Worm (Caenorhabditis elegans) whole organism, L4 larva: ENCODE data around the gene C07A9.10.
A peak's percentile ranks its signal among the peaks of the same experiment; 100 is the strongest.

Experiments used
- F37D6.2 ChIP-seq: sonication (generic microtip); optimal IDR thresholded peaks from 2 replicates; lab custom pipeline; 2016; ENCODE audit warnings: mild to moderate bottlenecking, missing genetic modification characterization, missing compliant biosample characterization
- F49E8.2 ChIP-seq: sonication (generic microtip); optimal IDR thresholded peaks from 2 replicates; lab custom pipeline; 2016; ENCODE audit warnings: missing compliant biosample characterization, mild to moderate bottlenecking, missing genetic modification characterization, borderline replicate concordance
- T20F7.1 ChIP-seq: fragments of 200-800 bp; sonication (Bioruptor generic); optimal IDR thresholded peaks from 2 replicates; lab custom pipeline; 2018; ENCODE audit warnings: mild to moderate bottlenecking, missing genetic modification characterization, missing compliant biosample characterization
- Y105C5A.15 ChIP-seq: fragments of 200-800 bp; sonication (Bioruptor generic); IDR thresholded peaks from 2 replicates; pipeline ENCODE4 v1.3.6; 2022; ENCODE audit warnings: missing genetic modification characterization, missing compliant biosample characterization
- Y5F2A.4 ChIP-seq: fragments of 200-800 bp; sonication (Bioruptor generic); optimal IDR thresholded peaks from 2 replicates; lab custom pipeline; 2018; ENCODE audit warnings: mild to moderate bottlenecking, missing genetic modification characterization, missing compliant biosample characterization
- ZK337.2 ChIP-seq: fragments of 200-800 bp; sonication (Bioruptor generic); IDR thresholded peaks from 2 replicates; pipeline ENCODE4 v1.3.6; 2022; ENCODE audit warnings: missing genetic modification reagents, missing genetic modification characterization, missing compliant biosample characterization
- ZK546.5 ChIP-seq, 2 experiments: sonication (generic microtip); optimal IDR thresholded peaks; 2 replicates each; lab custom pipeline; 2017; ENCODE audit warnings: missing biosample characterization in 2 of 2, missing genetic modification characterization in 2 of 2
- aha-1 ChIP-seq: fragments of 150-350 bp; peaks from one replicate; lab custom pipeline; 2014; ENCODE audit warnings: missing biosample characterization, missing genetic modification characterization
- attf-4 ChIP-seq: sonication (generic microtip); optimal IDR thresholded peaks from 3 replicates; lab custom pipeline; 2017; ENCODE audit warnings: missing biosample characterization, missing genetic modification characterization
- ctbp-1 ChIP-seq: fragments of 200-800 bp; sonication (Bioruptor generic); IDR thresholded peaks from 2 replicates; pipeline ENCODE4 v1.3.6; 2022; ENCODE audit warnings: missing genetic modification reagents, missing genetic modification characterization, missing compliant biosample characterization
- daf-8 ChIP-seq: fragments of 200-800 bp; sonication (Bioruptor generic); IDR thresholded peaks from 2 replicates; pipeline ENCODE4 v1.3.6; 2022; ENCODE audit warnings: missing genetic modification characterization, missing compliant biosample characterization
- gei-8 ChIP-seq: fragments of 200-800 bp; sonication (Bioruptor generic); optimal IDR thresholded peaks from 2 replicates; lab custom pipeline; 2018; ENCODE audit warnings: mild to moderate bottlenecking, missing genetic modification characterization, missing compliant biosample characterization
- hlh-11 ChIP-seq: fragments of 200-800 bp; sonication (Bioruptor generic); optimal IDR thresholded peaks from 2 replicates; lab custom pipeline; 2018; ENCODE audit warnings: mild to moderate bottlenecking, missing genetic modification characterization, missing compliant biosample characterization
- hlh-30 ChIP-seq: sonication (generic microtip); optimal IDR thresholded peaks from 2 replicates; lab custom pipeline; 2017; ENCODE audit warnings: antibody characterized with exemption, mild to moderate bottlenecking, missing genetic modification characterization, missing compliant biosample characterization; ENCODE audit not compliant: insufficient read depth
- hmg-1.1 ChIP-seq: fragments of 200-800 bp; sonication (Bioruptor generic); IDR thresholded peaks from 2 replicates; pipeline ENCODE4 v1.3.6; 2022; ENCODE audit warnings: missing genetic modification reagents, missing genetic modification characterization, missing compliant biosample characterization
- lin-1 ChIP-seq: fragments of 200-800 bp; sonication (Bioruptor generic); IDR thresholded peaks from 2 replicates; pipeline ENCODE4 v1.3.6; 2022; ENCODE audit warnings: missing genetic modification reagents, missing genetic modification characterization, missing compliant biosample characterization
- lin-15B ChIP-seq: fragments of 150-350 bp; sonication (generic microtip); optimal IDR thresholded peaks from 3 replicates; lab custom pipeline; 2014; ENCODE audit warnings: missing biosample characterization, missing genetic modification characterization
- madf-9 ChIP-seq: fragments of 200-800 bp; sonication (Bioruptor generic); conservative IDR thresholded peaks from 2 replicates; pipeline ENCODE4 v1.3.6; 2022; ENCODE audit warnings: missing genetic modification reagents, missing genetic modification characterization, missing compliant biosample characterization
- mdl-1 ChIP-seq, 2 experiments: fragments of 150-350 bp in 1 of 2; sonication (generic microtip) in 1 of 2; optimal IDR thresholded peaks; 2 replicates each; lab custom pipeline; 2014 to 2017; ENCODE audit warnings: missing biosample characterization in 2 of 2, missing genetic modification characterization in 2 of 2
- mdt-29 ChIP-seq: fragments of 200-800 bp; sonication (Bioruptor generic); IDR thresholded peaks from 2 replicates; pipeline ENCODE4 v1.3.6; 2022; ENCODE audit warnings: missing genetic modification reagents, missing genetic modification characterization, missing compliant biosample characterization
- mxl-2 ChIP-seq: fragments of 200-800 bp; sonication (Bioruptor generic); conservative IDR thresholded peaks from 2 replicates; pipeline ENCODE4 v1.3.6; 2022; ENCODE audit warnings: missing genetic modification reagents, missing genetic modification characterization, missing compliant biosample characterization
- mxl-3 ChIP-seq: fragments of 200-800 bp; sonication (Bioruptor generic); optimal IDR thresholded peaks from 2 replicates; lab custom pipeline; 2018; ENCODE audit warnings: mild to moderate bottlenecking, missing genetic modification characterization, missing compliant biosample characterization
- nhr-10 ChIP-seq: fragments of 150-350 bp; optimal IDR thresholded peaks from 2 replicates; lab custom pipeline; 2014; ENCODE audit warnings: missing biosample characterization, missing genetic modification characterization
- nhr-102 ChIP-seq: sonication (generic microtip); optimal IDR thresholded peaks from 2 replicates; lab custom pipeline; 2016; ENCODE audit warnings: mild to moderate bottlenecking, missing genetic modification characterization, moderate library complexity, missing compliant biosample characterization
- nhr-11 ChIP-seq: fragments of 150-350 bp; optimal IDR thresholded peaks from 2 replicates; lab custom pipeline; 2014; ENCODE audit warnings: missing biosample characterization, missing genetic modification characterization
- nhr-28 ChIP-seq: fragments of 150-350 bp; optimal IDR thresholded peaks from 2 replicates; lab custom pipeline; 2014; ENCODE audit warnings: missing biosample characterization, missing genetic modification characterization
- nhr-48 ChIP-seq: sonication (generic microtip); optimal IDR thresholded peaks from 2 replicates; lab custom pipeline; 2016; ENCODE audit warnings: mild to moderate bottlenecking, missing genetic modification characterization, missing compliant biosample characterization
- nhr-76 ChIP-seq: fragments of 150-350 bp; optimal IDR thresholded peaks from 2 replicates; lab custom pipeline; 2014; ENCODE audit warnings: missing biosample characterization, missing genetic modification characterization
- pha-4 ChIP-seq, 2 experiments: fragments of 150-350 bp in 1 of 2; fragments of 200-800 bp in 1 of 2; sonication (Bioruptor generic) in 1 of 2; IDR thresholded peaks in 1 of 2; optimal IDR thresholded peaks in 1 of 2; 2 replicates each; pipeline versions ENCODE4 v1.3.6 to Lab custom; 2014 to 2022; ENCODE audit warnings: missing genetic modification characterization in 2 of 2, missing genetic modification reagents in 2 of 2, missing biosample characterization in 1 of 2, missing compliant biosample characterization in 1 of 2
- pqm-1 ChIP-seq: sonication (generic microtip); optimal IDR thresholded peaks from 2 replicates; lab custom pipeline; 2017; ENCODE audit warnings: missing biosample characterization, missing genetic modification characterization
- set-16 ChIP-seq: fragments of 200-800 bp; sonication (Bioruptor generic); IDR thresholded peaks from 2 replicates; pipeline ENCODE4 v1.3.6; 2022; ENCODE audit warnings: missing genetic modification reagents, missing genetic modification characterization, missing compliant biosample characterization
- snpc-1.2 ChIP-seq: fragments of 200-800 bp; sonication (Bioruptor generic); IDR thresholded peaks from 2 replicates; pipeline ENCODE4 v1.3.6; 2022; ENCODE audit warnings: missing genetic modification reagents, missing genetic modification characterization, missing compliant biosample characterization
- snpc-4 ChIP-seq: fragments of 150-350 bp; optimal IDR thresholded peaks from 2 replicates; lab custom pipeline; 2014; ENCODE audit warnings: missing biosample characterization, missing genetic modification characterization
- spr-3 ChIP-seq: fragments of 200-800 bp; sonication (Bioruptor generic); optimal IDR thresholded peaks from 2 replicates; lab custom pipeline; 2018; ENCODE audit warnings: mild to moderate bottlenecking, missing genetic modification characterization, missing compliant biosample characterization
- tag-97 ChIP-seq: fragments of 200-800 bp; sonication (Bioruptor generic); IDR thresholded peaks from 2 replicates; pipeline ENCODE4 v1.3.6; 2022; ENCODE audit warnings: missing genetic modification characterization, missing compliant biosample characterization
- unc-62 ChIP-seq, 3 experiments: fragments of 150-350 bp in 1 of 3; sonication (generic microtip); optimal IDR thresholded peaks in 2 of 3; peaks in 1 of 3; 1 replicate in 1 of 3; 2 replicates in 2 of 3; lab custom pipeline; 2014 to 2017; ENCODE audit warnings: missing biosample characterization in 3 of 3, missing genetic modification characterization in 3 of 3, missing genetic modification reagents in 3 of 3, missing genotype in 1 of 3

C07A9.10 gene

DNA sequence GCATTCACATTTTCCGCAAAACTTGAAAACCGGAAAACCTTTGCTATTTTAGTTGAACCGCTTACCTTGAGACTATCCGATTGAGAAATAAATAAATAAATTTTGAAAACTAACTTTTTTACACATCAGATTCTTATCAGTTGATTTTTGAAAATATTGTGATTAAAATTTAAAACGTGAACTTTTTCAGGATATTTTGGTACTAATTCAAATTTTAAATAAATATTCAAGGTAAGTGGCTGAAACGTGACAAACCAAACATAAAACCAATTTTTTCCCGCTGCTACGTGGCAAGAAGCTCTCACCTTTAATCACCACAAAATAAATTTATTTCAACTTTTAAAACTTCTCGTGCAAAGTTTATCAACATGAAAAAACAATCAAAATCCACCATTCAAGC lies 34.0 kb downstream of the C07A9.10 start, which contains the start of gene C15H7.3:
TSS of gene C15H7.3 (minus strand) at position 101 of the 400 bp plus-strand sequence.
- TF ChIP-seq Y5F2A.4 (GFP tag; lab: Kevin White, UChicago) (no peak), daf-8 (GFP tag; lab: Robert Waterston, UW) (no peak)

DNA sequence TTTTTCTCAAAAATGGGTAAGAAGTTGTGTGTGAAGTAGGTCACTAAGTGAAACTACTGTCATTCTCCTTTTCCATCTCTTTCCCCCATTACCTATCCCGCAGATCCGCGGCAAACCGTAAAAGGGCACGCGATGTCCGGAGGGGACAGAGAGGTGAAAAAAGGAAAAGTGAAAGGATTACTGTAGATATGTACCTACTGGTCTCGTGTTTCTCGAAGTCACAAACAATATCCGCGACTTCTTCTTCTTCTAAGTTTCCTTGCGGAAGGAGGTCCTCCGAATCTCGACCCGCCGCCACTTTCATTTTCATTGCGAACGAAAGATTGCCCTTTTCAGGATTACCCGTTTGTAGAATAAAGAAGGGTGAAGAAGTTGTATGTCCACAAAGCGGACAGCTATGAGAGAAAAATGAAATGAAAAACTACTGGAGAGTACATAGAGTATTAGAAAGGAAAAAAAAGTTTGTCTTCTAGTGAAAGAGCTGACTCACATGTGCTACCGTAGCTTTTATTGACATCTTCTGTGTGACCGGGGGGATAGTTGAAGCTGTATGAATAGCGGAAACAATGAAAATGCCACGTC lies 39.3 kb downstream of the C07A9.10 start:
- TF ChIP-seq nhr-28 (tag; lab: Kevin White, UChicago) (peak; percentile 53), nhr-10 (tag; lab: Kevin White, UChicago) (no peak), mxl-3 (GFP tag; lab: Kevin White, UChicago) (peak; percentile 34), unc-62 (GFP tag; optimal IDR thresholded peaks at IDR 0.05 in 1 of 2; lab: Kevin White, UChicago) (peak in 1 of 2 experiments; percentile 93), unc-62 (tag; optimal IDR thresholded peaks at IDR 0.05; lab: Kevin White, UChicago) (no peak), mdl-1 (tag; optimal IDR thresholded peaks at IDR 0.05; lab: Kevin White, UChicago) (peak in 1 of 2 experiments; percentile 19), snpc-4 (tag; lab: Kevin White, UChicago) (no peak), snpc-1.2 (GFP tag; lab: Robert Waterston, UW) (no peak), pqm-1 (no peak), hlh-11 (tag; lab: Kevin White, UChicago) (peak; percentile 21), aha-1 (tag; lab: Kevin White, UChicago) (peak; percentile 23), nhr-48 (no peak), hlh-30 (peak; percentile 43)

DNA sequence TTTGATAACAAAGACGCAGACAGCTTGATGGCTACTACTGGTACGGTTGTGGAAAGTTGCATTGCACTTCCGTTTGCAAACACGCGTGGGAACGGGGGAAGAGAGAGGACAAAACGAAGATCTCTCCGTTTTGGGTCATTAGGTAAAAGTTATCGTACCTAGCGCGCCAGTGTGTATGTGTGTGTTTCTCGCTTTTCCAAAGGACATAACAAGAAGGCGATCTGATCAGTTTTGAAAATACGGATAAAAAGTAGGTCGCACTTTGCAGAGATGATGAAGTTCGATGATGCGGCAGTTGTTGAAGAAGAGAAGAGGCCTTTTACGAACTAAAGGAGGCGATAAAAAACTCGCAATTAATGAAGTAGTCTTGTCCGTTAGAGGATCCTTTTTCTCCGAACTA lies 40.8 kb downstream of the C07A9.10 start:
- TF ChIP-seq ctbp-1 (GFP tag; lab: Robert Waterston, UW) (no peak), lin-15B (tag; lab: Kevin White, UChicago) (no peak), nhr-10 (tag; lab: Kevin White, UChicago) (no peak), nhr-28 (tag; lab: Kevin White, UChicago) (peak; percentile 4)

ce11 chrIII:9642110-9642509 lies 43.7 kb downstream of the C07A9.10 start:
- no peak for TF ChIP-seq nhr-76 (tag; lab: Kevin White, UChicago)
- no peak for TF ChIP-seq gei-8
- TF ChIP-seq nhr-11 = no peak
- TF ChIP-seq nhr-102 (tag; lab: Kevin White, UChicago) = no peak
- TF ChIP-seq nhr-48 = peak; percentile 29
- no peak for TF ChIP-seq ZK546.5 (tag; optimal IDR thresholded peaks at IDR 0.05; lab: Kevin White, UChicago)
- TF ChIP-seq, all 104 proteins: peak for 1

DNA sequence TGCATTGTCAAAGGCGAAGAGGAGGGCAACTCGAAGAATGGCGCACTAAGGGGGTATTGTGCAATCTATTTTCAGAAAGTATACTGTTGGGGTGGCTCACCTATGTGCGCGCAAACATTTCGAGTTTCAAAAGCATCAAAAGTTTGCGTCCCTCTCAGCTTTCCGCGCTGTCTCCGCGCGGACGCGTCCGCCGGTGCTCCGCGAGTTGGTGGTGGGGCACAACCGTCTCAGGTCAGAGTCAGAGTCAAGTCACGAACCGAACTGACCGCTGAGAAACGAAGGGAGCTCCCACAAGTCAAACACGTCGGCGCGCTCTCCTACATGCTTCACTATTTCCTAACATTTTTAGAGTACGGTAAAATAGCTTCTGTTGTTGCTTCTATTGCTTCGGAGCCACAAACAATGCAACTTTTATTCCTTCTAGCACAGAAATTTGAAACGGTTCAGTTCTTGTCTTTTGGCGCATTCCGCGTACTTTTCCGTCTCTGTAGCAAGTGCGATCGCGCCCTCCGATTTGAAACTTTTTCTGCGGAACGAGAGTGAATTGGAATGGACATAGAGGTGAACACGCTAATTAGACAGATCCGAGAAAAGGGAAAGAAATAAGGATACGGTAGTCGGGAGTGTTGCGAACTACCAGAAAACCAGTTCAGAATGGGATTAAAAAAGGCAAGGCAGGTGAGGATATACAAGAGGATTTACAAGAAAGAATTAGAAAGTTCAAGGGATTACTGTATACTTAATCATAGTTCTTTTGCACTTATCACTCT lies 46.4 kb downstream of the C07A9.10 start:
- TF ChIP-seq set-16 = peak; percentile 85
- peak; percentile 13 for TF ChIP-seq aha-1 (tag; lab: Kevin White, UChicago)
- no peak for TF ChIP-seq F37D6.2 (tag; lab: Kevin White, UChicago)
- TF ChIP-seq, all 104 proteins: peak for 2

ce11 chrIII:9638159-9638754 lies 47.6 kb downstream of the C07A9.10 start:
- no peak for TF ChIP-seq lin-1 (GFP tag; lab: Robert Waterston, UW)
- TF ChIP-seq gei-8 = no peak
- no peak for TF ChIP-seq F49E8.2 (tag; lab: Kevin White, UChicago)
- TF ChIP-seq mxl-2 (GFP tag; lab: Robert Waterston, UW) = no peak
- no peak for TF ChIP-seq Y5F2A.4 (GFP tag; lab: Kevin White, UChicago)
- TF ChIP-seq spr-3 (GFP tag; lab: Kevin White, UChicago) = no peak
- TF ChIP-seq madf-9 (GFP tag; lab: Robert Waterston, UW) = no peak
- no peak for TF ChIP-seq daf-8 (GFP tag; lab: Robert Waterston, UW)
- no peak for TF ChIP-seq Y105C5A.15 (GFP tag; lab: Robert Waterston, UW)
- TF ChIP-seq nhr-28 (tag; lab: Kevin White, UChicago) = peak; percentile 92
- TF ChIP-seq hmg-1.1 (GFP tag; lab: Robert Waterston, UW) = no peak
- peak; percentile 72 for TF ChIP-seq aha-1 (tag; lab: Kevin White, UChicago)
- TF ChIP-seq nhr-102 (tag; lab: Kevin White, UChicago) = peak; percentile 6
- TF ChIP-seq nhr-76 (tag; lab: Kevin White, UChicago) = no peak
- no peak for TF ChIP-seq mdt-29 (GFP tag; lab: Robert Waterston, UW)
- no peak for TF ChIP-seq T20F7.1 (GFP tag; lab: Kevin White, UChicago)
- no peak for TF ChIP-seq pha-4 (GFP tag; IDR thresholded peaks at IDR 0.05; lab: Robert Waterston, UW)
- TF ChIP-seq pha-4 (tag; optimal IDR thresholded peaks at IDR 0.05; lab: Kevin White, UChicago) = no peak
- TF ChIP-seq ZK337.2 = no peak
- no peak for TF ChIP-seq tag-97 (GFP tag; lab: Robert Waterston, UW)
- TF ChIP-seq attf-4 = no peak
